Fruit fly (Drosophila melanogaster) whole organism, embryonic: ENCODE data around the gene Syx13.

Experiments used
- Adf1 ChIP-seq: fragments of 200-800 bp; sonication (Bioruptor generic); IDR thresholded peaks from 2 replicates; pipeline ENCODE4 v1.3.6; 2022; ENCODE audit warnings: missing biosample characterization, missing genetic modification characterization
- Antp ChIP-seq: fragments of 200-800 bp; sonication (Bioruptor generic); optimal IDR thresholded peaks from 3 replicates; lab custom pipeline; 2016; ENCODE audit warnings: missing biosample characterization, missing genetic modification characterization
- BtbVII ChIP-seq: fragments of 200-800 bp; sonication (Bioruptor generic); optimal IDR thresholded peaks from 3 replicates; lab custom pipeline; 2017; ENCODE audit warnings: missing biosample characterization, mild to moderate bottlenecking, missing genetic modification characterization
- CG10431 ChIP-seq: fragments of 200-800 bp; sonication (Bioruptor generic); optimal IDR thresholded peaks from 3 replicates; lab custom pipeline; 2018; ENCODE audit warnings: missing biosample characterization, mild to moderate bottlenecking, missing genetic modification characterization
- CG10565 ChIP-seq: fragments of 200-800 bp; sonication (Bioruptor generic); optimal IDR thresholded peaks from 3 replicates; lab custom pipeline; 2016; ENCODE audit warnings: missing biosample characterization, mild to moderate bottlenecking, missing genetic modification characterization
- CG10654 ChIP-seq: fragments of 200-800 bp; sonication (Bioruptor generic); optimal IDR thresholded peaks from 2 replicates; lab custom pipeline; 2016; ENCODE audit warnings: missing biosample characterization, missing genetic modification characterization
- CG13296 ChIP-seq: fragments of 200-800 bp; sonication (Bioruptor generic); optimal IDR thresholded peaks from 3 replicates; lab custom pipeline; 2018; ENCODE audit warnings: missing biosample characterization, mild to moderate bottlenecking, missing genetic modification characterization
- CG14860 ChIP-seq: fragments of 200-800 bp; sonication (Bioruptor generic); IDR thresholded peaks from 3 replicates; pipeline ENCODE4 v1.3.6; 2022; ENCODE audit warnings: missing biosample characterization, missing genetic modification characterization; ENCODE audit not compliant: partially characterized antibody
- CG16863 ChIP-seq: fragments of 200-800 bp; sonication (Bioruptor generic); optimal IDR thresholded peaks from 3 replicates; lab custom pipeline; 2016; ENCODE audit warnings: missing biosample characterization, missing genetic modification characterization
- CG1832 ChIP-seq: fragments of 200-800 bp; sonication (Bioruptor generic); optimal IDR thresholded peaks from 2 replicates; lab custom pipeline; 2017; ENCODE audit warnings: missing biosample characterization, mild to moderate bottlenecking, missing genetic modification characterization, inconsistent platforms
- CG18476 ChIP-seq: fragments of 200-800 bp; sonication (Bioruptor generic); optimal IDR thresholded peaks from 2 replicates; lab custom pipeline; 2016; ENCODE audit warnings: missing biosample characterization, mild to moderate bottlenecking, missing genetic modification characterization
- CG2116 ChIP-seq: fragments of 200-800 bp; sonication (Bioruptor generic); optimal IDR thresholded peaks from 3 replicates; lab custom pipeline; 2018; ENCODE audit warnings: missing biosample characterization, mild to moderate bottlenecking, missing genetic modification characterization
- CG31224 ChIP-seq: fragments of 200-800 bp; sonication (Bioruptor generic); IDR thresholded peaks from 2 replicates; pipeline ENCODE4 v1.3.6; 2022; ENCODE audit warnings: missing biosample characterization, missing genetic modification characterization
- CG33557 ChIP-seq: fragments of 200-800 bp; sonication (Bioruptor generic); optimal IDR thresholded peaks from 2 replicates; lab custom pipeline; 2019; ENCODE audit warnings: missing biosample characterization, mild to moderate bottlenecking, missing genetic modification characterization, moderate library complexity
- CG42726 ChIP-seq: fragments of 200-800 bp; sonication (Bioruptor generic); IDR thresholded peaks from 2 replicates; pipeline ENCODE4 v1.3.6; 2022; ENCODE audit warnings: missing biosample characterization, missing genetic modification characterization; ENCODE audit not compliant: partially characterized antibody
- CG43689 ChIP-seq: fragments of 200-800 bp; sonication (Bioruptor generic); IDR thresholded peaks from 2 replicates; pipeline ENCODE4 v1.3.6; 2022; ENCODE audit warnings: missing biosample characterization, missing genetic modification characterization
- CG4730 ChIP-seq: fragments of 200-800 bp; sonication (Bioruptor generic); IDR thresholded peaks from 2 replicates; pipeline ENCODE4 v1.3.6; 2022; ENCODE audit warnings: missing biosample characterization, missing genetic modification characterization
- CG4820 ChIP-seq: fragments of 200-800 bp; sonication (Bioruptor generic); optimal IDR thresholded peaks from 3 replicates; lab custom pipeline; 2016; ENCODE audit warnings: missing biosample characterization, missing genetic modification characterization
- CG5180 ChIP-seq: fragments of 200-800 bp; sonication (Bioruptor generic); optimal IDR thresholded peaks from 3 replicates; lab custom pipeline; 2017; ENCODE audit warnings: missing biosample characterization, missing genetic modification characterization, mild to moderate bottlenecking, moderate library complexity, missing genetic modification reagents
- CG6654 ChIP-seq: fragments of 200-800 bp; sonication (Bioruptor generic); optimal IDR thresholded peaks from 2 replicates; lab custom pipeline; 2017; ENCODE audit warnings: missing biosample characterization, mild to moderate bottlenecking, missing genetic modification characterization
- CG6813 ChIP-seq: fragments of 200-800 bp; sonication (Bioruptor generic); optimal IDR thresholded peaks from 2 replicates; lab custom pipeline; 2017; ENCODE audit warnings: missing biosample characterization, missing genetic modification characterization, mild to moderate bottlenecking, moderate library complexity, missing genetic modification reagents
- Dbx ChIP-seq: fragments of 200-800 bp; sonication (Bioruptor generic); IDR thresholded peaks from 3 replicates; pipeline ENCODE4 v1.3.6; 2022; ENCODE audit warnings: missing biosample characterization, missing genetic modification characterization
- Eip74EF ChIP-seq, 2 experiments: fragments of 200-800 bp in 1 of 2; fragments of >200 bp in 1 of 2; sonication (Bioruptor generic) in 1 of 2; optimal IDR thresholded peaks; 2 replicates each; lab custom pipeline; 2017 to 2019; ENCODE audit warnings: missing biosample characterization in 2 of 2, missing genetic modification characterization in 2 of 2, mild to moderate bottlenecking in 1 of 2, moderate library complexity in 1 of 2
- Elba2 ChIP-seq: fragments of 200-800 bp; sonication (Bioruptor generic); optimal IDR thresholded peaks from 3 replicates; lab custom pipeline; 2016; ENCODE audit warnings: missing biosample characterization, missing genetic modification characterization
- Gug ChIP-seq: fragments of 200-800 bp; sonication (Bioruptor generic); IDR thresholded peaks from 4 replicates; pipeline ENCODE4 v1.3.6; 2022; ENCODE audit warnings: missing biosample characterization, missing genetic modification characterization
- HLH54F ChIP-seq: fragments of 200-800 bp; sonication (Bioruptor generic); optimal IDR thresholded peaks from 3 replicates; lab custom pipeline; 2016; ENCODE audit warnings: missing biosample characterization, missing genetic modification characterization
- Hsf ChIP-seq: fragments of 200-800 bp; sonication (Bioruptor generic); optimal IDR thresholded peaks from 3 replicates; lab custom pipeline; 2016; ENCODE audit warnings: missing biosample characterization, missing genetic modification characterization
- Meics ChIP-seq: fragments of 200-800 bp; sonication (Bioruptor generic); optimal IDR thresholded peaks from 2 replicates; lab custom pipeline; 2017; ENCODE audit warnings: missing biosample characterization, mild to moderate bottlenecking, missing genetic modification characterization
- Ravus ChIP-seq: fragments of 200-800 bp; sonication (Bioruptor generic); IDR thresholded peaks from 2 replicates; pipeline ENCODE4 v1.3.6; 2022; ENCODE audit warnings: missing biosample characterization, missing genetic modification characterization
- Sox100B ChIP-seq: fragments of 200-800 bp; sonication (Bioruptor generic); optimal IDR thresholded peaks from 3 replicates; lab custom pipeline; 2018; ENCODE audit warnings: missing biosample characterization, mild to moderate bottlenecking, missing genetic modification characterization
- Trl ChIP-seq, 3 experiments: fragments of >200 bp in 2 of 3; fragments of 200-800 bp in 1 of 3; sonication (Bioruptor generic) in 1 of 3; optimal IDR thresholded peaks; 2 replicates in 1 of 3; 3 replicates in 2 of 3; lab custom pipeline; 2016 to 2017; ENCODE audit warnings: missing biosample characterization in 1 of 3, missing genetic modification characterization in 1 of 3
- YL-1 ChIP-seq: fragments of 200-800 bp; sonication (Bioruptor generic); optimal IDR thresholded peaks from 3 replicates; lab custom pipeline; 2017; ENCODE audit warnings: missing biosample characterization, mild to moderate bottlenecking, missing genetic modification characterization
- ase ChIP-seq: fragments of 200-800 bp; sonication (Bioruptor generic); IDR thresholded peaks from 3 replicates; pipeline ENCODE4 v1.3.6; 2022; ENCODE audit warnings: missing biosample characterization, missing genetic modification characterization
- ash1 ChIP-seq: fragments of 200-800 bp; sonication (Bioruptor generic); optimal IDR thresholded peaks from 2 replicates; lab custom pipeline; 2018; ENCODE audit warnings: missing biosample characterization, mild to moderate bottlenecking, missing genetic modification characterization
- caup ChIP-seq: fragments of 200-800 bp; sonication (Bioruptor generic); optimal IDR thresholded peaks from 3 replicates; lab custom pipeline; 2017; ENCODE audit warnings: missing biosample characterization, mild to moderate bottlenecking, missing genetic modification characterization, moderate library complexity; ENCODE audit not compliant: severe bottlenecking
- chn ChIP-seq: fragments of 200-800 bp; sonication (Bioruptor generic); optimal IDR thresholded peaks from 2 replicates; lab custom pipeline; 2016; ENCODE audit warnings: missing biosample characterization, missing genetic modification characterization
- corto ChIP-seq: fragments of 200-800 bp; sonication (Bioruptor generic); optimal IDR thresholded peaks from 2 replicates; lab custom pipeline; 2016; ENCODE audit warnings: missing biosample characterization, mild to moderate bottlenecking, missing genetic modification characterization, moderate library complexity
- dati ChIP-seq: fragments of 200-800 bp; sonication (Bioruptor generic); IDR thresholded peaks from 2 replicates; pipeline ENCODE4 v1.3.6; 2022; ENCODE audit warnings: missing biosample characterization, missing genetic modification characterization
- dimm ChIP-seq: fragments of 200-800 bp; sonication (Bioruptor generic); IDR thresholded peaks from 2 replicates; pipeline ENCODE4 v1.3.6; 2022; ENCODE audit warnings: missing biosample characterization, missing genetic modification characterization
- eyg ChIP-seq: fragments of 200-800 bp; sonication (Bioruptor generic); optimal IDR thresholded peaks from 3 replicates; lab custom pipeline; 2016; ENCODE audit warnings: missing biosample characterization, missing genetic modification characterization
- gcm ChIP-seq: fragments of 200-800 bp; sonication (Bioruptor generic); optimal IDR thresholded peaks from 2 replicates; lab custom pipeline; 2019; ENCODE audit warnings: missing biosample characterization, mild to moderate bottlenecking, missing genetic modification characterization, moderate library complexity
- ham ChIP-seq: fragments of 200-800 bp; sonication (Bioruptor generic); IDR thresholded peaks from 2 replicates; pipeline ENCODE4 v1.3.6; 2022; ENCODE audit warnings: missing biosample characterization, missing genetic modification characterization
- inv ChIP-seq: fragments of 200-800 bp; sonication (Bioruptor generic); IDR thresholded peaks from 2 replicates; pipeline ENCODE4 v1.3.6; 2022; ENCODE audit warnings: missing biosample characterization, missing genetic modification characterization; ENCODE audit not compliant: partially characterized antibody
- kni ChIP-seq: fragments of 200-800 bp; sonication (Bioruptor generic); optimal IDR thresholded peaks from 3 replicates; lab custom pipeline; 2017; ENCODE audit warnings: mild to moderate bottlenecking, missing biosample characterization, missing genetic modification reagents, missing genetic modification characterization
- lola ChIP-seq, 3 experiments: fragments of >200 bp in 2 of 3; fragments of 200-800 bp in 1 of 3; sonication (Bioruptor generic) in 1 of 3; optimal IDR thresholded peaks; 2 replicates each; lab custom pipeline; 2017 to 2019; ENCODE audit warnings: missing biosample characterization in 3 of 3, missing genetic modification characterization in 3 of 3, mild to moderate bottlenecking in 1 of 3, moderate library complexity in 1 of 3
- sd ChIP-seq: fragments of 200-800 bp; sonication (Bioruptor generic); optimal IDR thresholded peaks from 3 replicates; lab custom pipeline; 2018; ENCODE audit warnings: missing biosample characterization, mild to moderate bottlenecking, missing genetic modification characterization, moderate library complexity
- slbo ChIP-seq: fragments of 200-800 bp; sonication (Bioruptor generic); IDR thresholded peaks from 2 replicates; pipeline ENCODE4 v1.3.6; 2022; ENCODE audit warnings: missing biosample characterization, missing genetic modification characterization
- zen ChIP-seq: fragments of 200-800 bp; sonication (Bioruptor generic); optimal IDR thresholded peaks from 3 replicates; lab custom pipeline; 2018; ENCODE audit warnings: missing biosample characterization, mild to moderate bottlenecking, missing genetic modification characterization, moderate library complexity

The Syx13 gene

DNA sequence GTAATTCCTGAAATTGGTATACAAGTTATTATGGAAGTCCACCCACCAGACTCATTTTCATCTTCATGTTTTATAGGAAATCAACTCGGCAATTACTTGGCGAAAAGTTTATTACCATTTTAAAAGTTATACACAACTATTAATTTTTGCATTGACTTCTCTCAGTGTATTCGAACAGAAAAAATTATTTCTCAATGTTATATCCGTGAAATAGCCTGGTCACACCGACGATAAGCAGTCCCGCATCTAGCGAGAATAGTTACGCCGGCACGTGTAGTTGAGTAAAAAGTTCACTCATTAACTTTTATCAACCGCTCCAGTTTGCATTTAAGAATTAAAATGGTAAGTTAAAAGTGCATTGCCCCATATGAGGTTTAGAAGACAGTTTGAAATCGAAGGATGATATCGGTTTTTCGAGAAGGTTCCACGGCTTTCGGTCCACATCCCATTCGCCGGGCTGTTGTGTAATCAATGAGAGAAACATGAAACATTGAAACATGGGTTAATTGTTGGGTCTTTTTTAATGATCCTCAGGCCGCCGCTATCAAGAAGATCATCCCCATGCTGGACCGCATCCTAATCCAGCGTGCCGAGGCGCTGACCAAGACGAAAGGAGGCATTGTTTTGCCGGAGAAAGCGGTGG, 28.3 kb upstream of the Syx13 start, which contains the start of gene CG11267 (continued):
- TF ChIP-seq CG14860 (GFP tag; lab: Robert Waterston, UW) (no peak), CG13296 (GFP tag; lab: Kevin White, UChicago) (peak; percentile 91), Dbx (peak; percentile 93), CG42726 (GFP tag; lab: Robert Waterston, UW) (no peak), eyg (GFP tag; lab: Kevin White, UChicago) (peak; percentile 75), CG43689 (no peak), Hsf (GFP tag; lab: Kevin White, UChicago) (peak; percentile 82), caup (GFP tag; lab: Kevin White, UChicago) (peak; percentile 91), Sox100B (GFP tag; lab: Kevin White, UChicago) (peak; percentile 86), Antp (peak; percentile 69), CG6813 (GFP tag; lab: Kevin White, UChicago) (peak; percentile 84), ham (GFP tag; lab: Robert Waterston, UW) (peak; percentile 57; the same call in 1 of the 2 replicates), HLH54F (GFP tag; lab: Kevin White, UChicago) (peak; percentile 65), CG1832 (GFP tag; lab: Kevin White, UChicago) (no peak), slbo (GFP tag; lab: Robert Waterston, UW) (peak; percentile 88), CG4730 (peak; percentile 84), Ravus (peak; percentile 57), sd (tag; lab: Kevin White, UChicago) (no peak), corto (GFP tag; lab: Kevin White, UChicago) (peak; percentile 35), CG5180 (GFP tag; lab: Kevin White, UChicago) (peak; percentile 71), CG10654 (peak; percentile 86), Eip74EF (GFP tag; optimal IDR thresholded peaks at IDR 0.05; lab: Kevin White, UChicago) (peak in 1 of 2 experiments; percentile 48), zen (peak; percentile 82), YL-1 (GFP tag; lab: Kevin White, UChicago) (peak; percentile 39), CG18476 (GFP tag; lab: Kevin White, UChicago) (peak; percentile 72), kni (GFP tag; lab: Kevin White, UChicago) (no peak), ase (GFP tag; lab: Robert Waterston, UW) (peak; percentile 94), Adf1 (GFP tag; lab: Robert Waterston, UW) (no peak), chn (peak; percentile 73), Gug (GFP tag; lab: Robert Waterston, UW) (peak; percentile 71; the same call in 3 of the 4 replicates), CG31224 (GFP tag; lab: Robert Waterston, UW) (peak; percentile 87), lola (GFP tag; optimal IDR thresholded peaks at IDR 0.05; lab: Kevin White, UChicago) (peak in 1 of 3 experiments; percentile 59), CG10431 (GFP tag; lab: Kevin White, UChicago) (peak; percentile 13), dimm (GFP tag; lab: Robert Waterston, UW) (no peak; the same call in none of the 2 replicates), CG4820 (GFP tag; lab: Kevin White, UChicago) (peak; percentile 85), inv (no peak), BtbVII (GFP tag; lab: Kevin White, UChicago) (peak; percentile 87), gcm (peak; percentile 73), CG16863 (peak; percentile 33), dati (peak; percentile 66), CG6654 (GFP tag; lab: Kevin White, UChicago) (peak; percentile 73), Elba2 (GFP tag; lab: Kevin White, UChicago) (no peak), CG10565 (GFP tag; lab: Kevin White, UChicago) (peak; percentile 59), Meics (GFP tag; lab: Kevin White, UChicago) (peak; percentile 90), CG33557 (GFP tag; lab: Kevin White, UChicago) (peak; percentile 45), CG2116 (GFP tag; lab: Kevin White, UChicago) (peak; percentile 49), Trl (optimal IDR thresholded peaks at IDR 0.05; lab: Kevin White, UChicago) (no peak), Trl (GFP tag; optimal IDR thresholded peaks at IDR 0.05; lab: Kevin White, UChicago) (peak; percentile 90), ash1 (GFP tag; lab: Kevin White, UChicago) (peak; percentile 48)
